Worm (Caenorhabditis elegans) whole organism, L1 larva: ENCODE results near the gene srh-80.
A peak's percentile ranks its signal among the peaks of the same experiment; 100 is the strongest.

Experiments
- C04F5.9 ChIP-seq: sonication (generic microtip); optimal IDR thresholded peaks from 2 replicates; lab custom pipeline; 2016; ENCODE audit warnings: missing genetic modification characterization, missing compliant biosample characterization
- C34B4.2 ChIP-seq: sonication (generic microtip); optimal IDR thresholded peaks from 2 replicates; lab custom pipeline; 2017; ENCODE audit warnings: mild to moderate bottlenecking, missing genetic modification characterization, missing compliant biosample characterization
- Y116A8C.19 ChIP-seq: sonication (generic microtip); optimal IDR thresholded peaks from 2 replicates; lab custom pipeline; 2016; ENCODE audit warnings: missing compliant biosample characterization, missing genetic modification characterization, borderline replicate concordance
- aha-1 ChIP-seq: fragments of 150-350 bp; optimal IDR thresholded peaks from 2 replicates; lab custom pipeline; 2014; ENCODE audit warnings: missing biosample characterization, missing genetic modification characterization
- alr-1 ChIP-seq: fragments of 200-800 bp; sonication (Bioruptor generic); optimal IDR thresholded peaks from 2 replicates; lab custom pipeline; 2018; ENCODE audit warnings: borderline replicate concordance, mild to moderate bottlenecking, missing genetic modification characterization, missing compliant biosample characterization
- blmp-1 ChIP-seq: fragments of 150-350 bp; optimal IDR thresholded peaks from 2 replicates; lab custom pipeline; 2014; ENCODE audit warnings: missing biosample characterization, missing genetic modification characterization
- ceh-82 ChIP-seq, 3 experiments: fragments of 150-350 bp in 1 of 3; sonication (generic microtip) in 2 of 3; optimal IDR thresholded peaks; 2 replicates each; lab custom pipeline; 2014 to 2017; ENCODE audit warnings: missing biosample characterization in 3 of 3, missing genetic modification characterization in 3 of 3
- ces-1 ChIP-seq: fragments of 150-350 bp; optimal IDR thresholded peaks from 2 replicates; lab custom pipeline; 2014; ENCODE audit warnings: missing biosample characterization, missing genetic modification reagents, missing genetic modification characterization
- dsc-1 ChIP-seq: sonication (generic microtip); optimal IDR thresholded peaks from 2 replicates; lab custom pipeline; 2016; ENCODE audit warnings: mild to moderate bottlenecking, missing genetic modification characterization, missing compliant biosample characterization
- efl-1 ChIP-seq, 4 experiments: fragments of 150-350 bp; optimal IDR thresholded peaks in 3 of 4; peaks in 1 of 4; 1 replicate in 1 of 4; 2 replicates in 3 of 4; lab custom pipeline; 2014; ENCODE audit warnings: missing biosample characterization in 2 of 4, missing genetic modification characterization in 2 of 4, missing genetic modification reagents in 2 of 4
- efl-3 ChIP-seq: fragments of 200-800 bp; sonication (Bioruptor generic); optimal IDR thresholded peaks from 2 replicates; lab custom pipeline; 2018; ENCODE audit warnings: mild to moderate bottlenecking, missing genetic modification characterization, missing compliant biosample characterization
- egl-27 ChIP-seq, 2 experiments: fragments of 150-350 bp in 1 of 2; sonication (generic microtip); optimal IDR thresholded peaks; 3 replicates each; lab custom pipeline; 2017 to 2018; ENCODE audit warnings: missing biosample characterization in 2 of 2, missing genetic modification characterization in 2 of 2, missing genetic modification reagents in 2 of 2
- elt-3 ChIP-seq, 6 experiments: fragments of 150-350 bp in 1 of 6; sonication (generic microtip); optimal IDR thresholded peaks; 2 replicates each; lab custom pipeline; 2017 to 2018; ENCODE audit warnings: missing biosample characterization in 6 of 6, missing genetic modification characterization in 6 of 6, inconsistent platforms in 1 of 6
- fkh-4 ChIP-seq: sonication (generic microtip); optimal IDR thresholded peaks from 2 replicates; lab custom pipeline; 2016; ENCODE audit warnings: missing compliant biosample characterization, missing genetic modification characterization, borderline replicate concordance
- fkh-8 ChIP-seq: sonication (generic microtip); optimal IDR thresholded peaks from 2 replicates; lab custom pipeline; 2016; ENCODE audit warnings: mild to moderate bottlenecking, missing genetic modification characterization, missing compliant biosample characterization
- fos-1 ChIP-seq: fragments of 150-350 bp; optimal IDR thresholded peaks from 2 replicates; lab custom pipeline; 2014; ENCODE audit warnings: missing biosample characterization, missing genetic modification characterization
- grh-1 ChIP-seq: fragments of 200-800 bp; sonication (Bioruptor generic); IDR thresholded peaks from 2 replicates; pipeline ENCODE4 v1.3.6; 2022; ENCODE audit warnings: missing genetic modification reagents, missing genetic modification characterization, missing compliant biosample characterization
- irx-1 ChIP-seq: sonication (generic microtip); optimal IDR thresholded peaks from 2 replicates; lab custom pipeline; 2016; ENCODE audit warnings: missing genetic modification characterization, missing compliant biosample characterization
- jun-1 ChIP-seq: fragments of 150-350 bp; optimal IDR thresholded peaks from 2 replicates; lab custom pipeline; 2014; ENCODE audit warnings: missing biosample characterization, missing genetic modification reagents, missing genetic modification characterization
- lin-15B ChIP-seq: fragments of 150-350 bp; sonication (generic microtip); optimal IDR thresholded peaks from 3 replicates; lab custom pipeline; 2014; ENCODE audit warnings: missing biosample characterization, missing genetic modification characterization
- lin-39 ChIP-seq: fragments of 150-350 bp; optimal IDR thresholded peaks from 2 replicates; lab custom pipeline; 2014; ENCODE audit warnings: missing biosample characterization, missing genetic modification reagents, missing genetic modification characterization
- lir-3 ChIP-seq: sonication (generic microtip); optimal IDR thresholded peaks from 2 replicates; lab custom pipeline; 2016; ENCODE audit warnings: mild to moderate bottlenecking, missing genetic modification characterization, moderate library complexity, missing compliant biosample characterization; ENCODE audit not compliant: poor library complexity
- lsy-2 ChIP-seq, 2 experiments: fragments of 150-350 bp; optimal IDR thresholded peaks; 2 replicates each; lab custom pipeline; 2014; ENCODE audit warnings: missing biosample characterization in 2 of 2, missing genetic modification characterization in 2 of 2
- mab-9 ChIP-seq: fragments of 200-800 bp; sonication (Bioruptor generic); IDR thresholded peaks from 2 replicates; pipeline ENCODE4 v1.3.6; 2022; ENCODE audit warnings: missing genetic modification reagents, missing genetic modification characterization, missing compliant biosample characterization
- mef-2 ChIP-seq: fragments of 150-350 bp; optimal IDR thresholded peaks from 2 replicates; lab custom pipeline; 2014; ENCODE audit warnings: missing biosample characterization, missing genetic modification characterization
- nhr-12 ChIP-seq: sonication (generic microtip); optimal IDR thresholded peaks from 2 replicates; lab custom pipeline; 2017; ENCODE audit warnings: missing biosample characterization, missing genetic modification characterization
- nhr-19 ChIP-seq: fragments of 200-800 bp; sonication (Bioruptor generic); conservative IDR thresholded peaks from 2 replicates; pipeline ENCODE4 v1.3.6; 2022; ENCODE audit warnings: missing genetic modification characterization, missing compliant biosample characterization
- nhr-28 ChIP-seq: fragments of 150-350 bp; optimal IDR thresholded peaks from 2 replicates; lab custom pipeline; 2014; ENCODE audit warnings: missing biosample characterization, missing genetic modification characterization
- nhr-76 ChIP-seq: sonication (generic microtip); optimal IDR thresholded peaks from 2 replicates; lab custom pipeline; 2017; ENCODE audit warnings: missing biosample characterization, missing genetic modification characterization
- nhr-84 ChIP-seq: sonication (generic microtip); optimal IDR thresholded peaks from 2 replicates; lab custom pipeline; 2017; ENCODE audit warnings: missing biosample characterization, missing genetic modification characterization
- nhr-85 ChIP-seq: sonication (generic microtip); peaks from one replicate; lab custom pipeline; 2016; ENCODE audit warnings: missing genetic modification characterization, inconsistent platforms, missing compliant biosample characterization
- pax-3 ChIP-seq: fragments of 200-800 bp; sonication (Bioruptor generic); optimal IDR thresholded peaks from 2 replicates; lab custom pipeline; 2018; ENCODE audit warnings: mild to moderate bottlenecking, missing genetic modification characterization, moderate library complexity, missing compliant biosample characterization
- rnt-1 ChIP-seq: sonication (generic microtip); optimal IDR thresholded peaks from 2 replicates; lab custom pipeline; 2016; ENCODE audit warnings: mild to moderate bottlenecking, missing genetic modification characterization, moderate library complexity, missing compliant biosample characterization
- snpc-4 ChIP-seq: fragments of 150-350 bp; optimal IDR thresholded peaks from 2 replicates; lab custom pipeline; 2014; ENCODE audit warnings: missing biosample characterization, missing genetic modification characterization
- sox-4 ChIP-seq: sonication (generic microtip); optimal IDR thresholded peaks from 2 replicates; lab custom pipeline; 2016; ENCODE audit warnings: missing genetic modification characterization, missing compliant biosample characterization
- sptf-1 ChIP-seq: fragments of 150-350 bp; optimal IDR thresholded peaks from 2 replicates; lab custom pipeline; 2014; ENCODE audit warnings: missing biosample characterization, missing genetic modification characterization
- swsn-7 ChIP-seq: sonication (generic microtip); optimal IDR thresholded peaks from 2 replicates; lab custom pipeline; 2016; ENCODE audit warnings: missing genetic modification characterization, missing compliant biosample characterization
- tbx-2 ChIP-seq: sonication (generic microtip); optimal IDR thresholded peaks from 2 replicates; lab custom pipeline; 2016; ENCODE audit warnings: missing genetic modification characterization, missing compliant biosample characterization
- tlp-1 ChIP-seq: fragments of 150-350 bp; optimal IDR thresholded peaks from 2 replicates; lab custom pipeline; 2014; ENCODE audit warnings: missing biosample characterization, missing genetic modification characterization
- unc-30 ChIP-seq: sonication (generic microtip); optimal IDR thresholded peaks from 2 replicates; lab custom pipeline; 2017; ENCODE audit warnings: missing biosample characterization, missing genetic modification characterization
- vab-15 ChIP-seq: sonication (generic microtip); optimal IDR thresholded peaks from 2 replicates; lab custom pipeline; 2017; ENCODE audit warnings: missing genotype, mild to moderate bottlenecking, missing genetic modification characterization, missing compliant biosample characterization
- xbp-1 ChIP-seq: sonication (generic microtip); optimal IDR thresholded peaks from 2 replicates; lab custom pipeline; 2016; ENCODE audit warnings: missing genetic modification characterization, missing compliant biosample characterization
- zag-1 ChIP-seq: fragments of 150-350 bp; optimal IDR thresholded peaks from 2 replicates; lab custom pipeline; 2014; ENCODE audit warnings: missing biosample characterization, missing genetic modification characterization
- ztf-4 ChIP-seq: fragments of 150-350 bp; optimal IDR thresholded peaks from 2 replicates; lab custom pipeline; 2014; ENCODE audit warnings: missing biosample characterization, missing genetic modification characterization

srh-80 gene

ce11 chrV:219632-220031 lies at the start of gene srh-80:
Gene srh-80, plus strand, starts transcription at chrV:219932.
- TF ChIP-seq ceh-82 (tag; optimal IDR thresholded peaks at IDR 0.05; lab: Kevin White, UChicago): no peak
- TF ChIP-seq pax-3 (tag; lab: Kevin White, UChicago): no peak
- no peak for TF ChIP-seq nhr-76 (tag; lab: Kevin White, UChicago)
- no peak for TF ChIP-seq C34B4.2 (tag; lab: Kevin White, UChicago)
- TF ChIP-seq nhr-12 (tag; lab: Kevin White, UChicago): no peak
- no peak for TF ChIP-seq mab-9 (GFP tag; lab: Robert Waterston, UW)
- TF ChIP-seq C04F5.9: no peak
- no peak for TF ChIP-seq ztf-4 (tag; lab: Kevin White, UChicago)
- no peak for TF ChIP-seq lin-39
- no peak for TF ChIP-seq jun-1
- TF ChIP-seq nhr-84 (tag; lab: Kevin White, UChicago): no peak
- TF ChIP-seq grh-1 (GFP tag; lab: Robert Waterston, UW): no peak
- TF ChIP-seq aha-1 (tag; lab: Kevin White, UChicago): no peak
- no peak for TF ChIP-seq fkh-4 (tag; lab: Kevin White, UChicago)

ce11 chrV:172110-172509 lies 47.6 kb upstream of the srh-80 start, which contains the start of gene cfap-36:
Gene cfap-36, minus strand, starts transcription at chrV:172210.
- TF ChIP-seq unc-30 (tag; lab: Kevin White, UChicago) (no peak), nhr-85 (tag; lab: Kevin White, UChicago) (peak; percentile 57), pax-3 (tag; lab: Kevin White, UChicago) (no peak), ceh-82 (tag; optimal IDR thresholded peaks at IDR 0.05; lab: Kevin White, UChicago) (no peak), efl-3 (GFP tag; lab: Kevin White, UChicago) (no peak)

- TF ChIP-seq pax-3 (tag; lab: Kevin White, UChicago): peak; percentile 16
- no peak for TF ChIP-seq tbx-2 (tag; lab: Kevin White, UChicago)
- no peak for TF ChIP-seq snpc-4
- TF ChIP-seq nhr-76 (tag; lab: Kevin White, UChicago): no peak
- peak; percentile 71 for TF ChIP-seq fkh-8 (tag; lab: Kevin White, UChicago)
- peak in 1 of 2 experiments; percentile 21 for TF ChIP-seq efl-1 (optimal IDR thresholded peaks at IDR 0.05; lab: Kevin White, UChicago)
- no peak for TF ChIP-seq efl-1 (GFP tag; optimal IDR thresholded peaks at IDR 0.05 in 1 of 2; lab: Kevin White, UChicago)
These were observed 46.3 kb upstream of the srh-80 start for ce11 chrV:173437-173836.

- TF ChIP-seq mef-2 (tag; lab: Kevin White, UChicago): no peak
- TF ChIP-seq Y116A8C.19: no peak
- no peak for TF ChIP-seq swsn-7 (tag; lab: Kevin White, UChicago)
- no peak for TF ChIP-seq sox-4 (tag; lab: Kevin White, UChicago)
- no peak for TF ChIP-seq aha-1 (tag; lab: Kevin White, UChicago)
- TF ChIP-seq lsy-2 (tag; optimal IDR thresholded peaks at IDR 0.05; lab: Kevin White, UChicago): no peak
- no peak for TF ChIP-seq vab-15
- no peak for TF ChIP-seq alr-1 (tag; lab: Kevin White, UChicago)
- no peak for TF ChIP-seq fkh-8 (tag; lab: Kevin White, UChicago)
- no peak for TF ChIP-seq zag-1 (tag; lab: Kevin White, UChicago)
- no peak for TF ChIP-seq unc-30 (tag; lab: Kevin White, UChicago)
- no peak for TF ChIP-seq ces-1 (GFP tag; lab: Kevin White, UChicago)
- TF ChIP-seq lin-39: no peak
- TF ChIP-seq egl-27 (tag; optimal IDR thresholded peaks at IDR 0.05; lab: Kevin White, UChicago): no peak
- no peak for TF ChIP-seq nhr-19 (GFP tag; lab: Robert Waterston, UW)
- no peak for TF ChIP-seq dsc-1 (tag; lab: Kevin White, UChicago)
These were observed 45.2 kb upstream of the srh-80 start for ce11 chrV:174520-174919.

- TF ChIP-seq grh-1 (GFP tag; lab: Robert Waterston, UW) (peak; percentile 46; the same call in 1 of the 2 replicates), fos-1 (tag; lab: Kevin White, UChicago) (no peak), xbp-1 (tag; lab: Kevin White, UChicago) (peak; percentile 63), lir-3 (tag; lab: Kevin White, UChicago) (no peak), zag-1 (tag; lab: Kevin White, UChicago) (no peak), lin-39 (peak; percentile 75), lin-15B (tag; lab: Kevin White, UChicago) (peak; percentile 54), tlp-1 (no peak), elt-3 (tag; optimal IDR thresholded peaks at IDR 0.05; lab: Kevin White, UChicago) (peak in 1 of 6 experiments; percentile 44), tbx-2 (tag; lab: Kevin White, UChicago) (peak; percentile 78), fkh-8 (tag; lab: Kevin White, UChicago) (peak; percentile 47), egl-27 (tag; optimal IDR thresholded peaks at IDR 0.05; lab: Kevin White, UChicago) (no peak), nhr-28 (tag; lab: Kevin White, UChicago) (no peak), sptf-1 (no peak), blmp-1 (tag; lab: Kevin White, UChicago) (peak; percentile 44), rnt-1 (no peak), irx-1 (tag; lab: Kevin White, UChicago) (peak; percentile 72)
These were observed 42.8 kb upstream of the srh-80 start, which contains the start of gene cul-3 for ce11 chrV:176870-177467. Gene cul-3, plus strand, starts transcription at chrV:177417.
